Fruit fly (Drosophila melanogaster): Measurements from ENCODE around the gene CG13675.

dm6 chr3L:8124481-8125359, 40.6 kb downstream of the CG13675 start, which contains the start of the genes CG7550 and mRpL36:
- TF ChIP-seq Myc (optimal IDR thresholded peaks at IDR 0.05), result no peak
- TF ChIP-seq psq (optimal IDR thresholded peaks at IDR 0.05), result no peak
- TF ChIP-seq insv (optimal IDR thresholded peaks at IDR 0.05), result no peak
- no peak for TF ChIP-seq Sin3A (optimal IDR thresholded peaks at IDR 0.05)
- TF ChIP-seq h (optimal IDR thresholded peaks at IDR 0.05), result no peak
- TF ChIP-seq ttk (optimal IDR thresholded peaks at IDR 0.05), result no peak
